Fruit fly (Drosophila melanogaster) whole organism, adult: ENCODE results near the gene CG14710.

ENCODE experiments used
- CG11617 ChIP-seq: fragments of 200-800 bp; sonication (Bioruptor generic); optimal IDR thresholded peaks from 2 replicates; lab custom pipeline; 2017; ENCODE audit warnings: mild to moderate bottlenecking, missing biosample characterization, missing genetic modification reagents, missing genetic modification characterization
- CG12768 ChIP-seq: fragments of 200-800 bp; sonication (Bioruptor generic); optimal IDR thresholded peaks from 2 replicates; lab custom pipeline; 2017; ENCODE audit warnings: missing biosample characterization, missing genetic modification characterization, mild to moderate bottlenecking, moderate library complexity, missing genetic modification reagents
- CG14711 ChIP-seq: fragments of 200-800 bp; sonication (Bioruptor generic); optimal IDR thresholded peaks from 2 replicates; lab custom pipeline; 2018; ENCODE audit warnings: missing biosample characterization, mild to moderate bottlenecking, missing genetic modification characterization, moderate library complexity
- CG33017 ChIP-seq: fragments of 200-800 bp; sonication (Bioruptor generic); optimal IDR thresholded peaks from 2 replicates; lab custom pipeline; 2018; ENCODE audit warnings: missing biosample characterization, mild to moderate bottlenecking, missing genetic modification characterization, moderate library complexity
- CG5204 ChIP-seq: fragments of 200-800 bp; sonication (Bioruptor generic); optimal IDR thresholded peaks from 2 replicates; lab custom pipeline; 2016; ENCODE audit warnings: missing biosample characterization, missing genetic modification characterization
- CG7045 ChIP-seq: fragments of 200-800 bp; sonication (Bioruptor generic); optimal IDR thresholded peaks from 2 replicates; lab custom pipeline; 2017; ENCODE audit warnings: missing biosample characterization, mild to moderate bottlenecking, missing genetic modification characterization
- Hr96 ChIP-seq: fragments of 200-800 bp; sonication (Bioruptor generic); optimal IDR thresholded peaks from 2 replicates; lab custom pipeline; 2016; ENCODE audit warnings: missing biosample characterization, missing genetic modification characterization
- Mnt ChIP-seq: fragments of 200-800 bp; sonication (Bioruptor generic); optimal IDR thresholded peaks from 2 replicates; lab custom pipeline; 2016; ENCODE audit warnings: missing biosample characterization, mild to moderate bottlenecking, missing genetic modification characterization
- cic ChIP-seq: fragments of 200-800 bp; sonication (Bioruptor generic); optimal IDR thresholded peaks from 2 replicates; lab custom pipeline; 2017; ENCODE audit warnings: missing biosample characterization, mild to moderate bottlenecking, missing genetic modification characterization, moderate library complexity
- cnc ChIP-seq, 2 experiments: fragments of >200 bp; optimal IDR thresholded peaks; 2 replicates each; lab custom pipeline; 2017
- kay ChIP-seq: fragments of 200-800 bp; sonication (Bioruptor generic); peaks from one replicate; lab custom pipeline; 2016; ENCODE audit warnings: missing biosample characterization, missing genetic modification characterization, borderline replicate concordance
- toe ChIP-seq: fragments of 200-800 bp; sonication (Bioruptor generic); optimal IDR thresholded peaks from 2 replicates; lab custom pipeline; 2016; ENCODE audit warnings: missing biosample characterization, missing genetic modification characterization

DNA sequence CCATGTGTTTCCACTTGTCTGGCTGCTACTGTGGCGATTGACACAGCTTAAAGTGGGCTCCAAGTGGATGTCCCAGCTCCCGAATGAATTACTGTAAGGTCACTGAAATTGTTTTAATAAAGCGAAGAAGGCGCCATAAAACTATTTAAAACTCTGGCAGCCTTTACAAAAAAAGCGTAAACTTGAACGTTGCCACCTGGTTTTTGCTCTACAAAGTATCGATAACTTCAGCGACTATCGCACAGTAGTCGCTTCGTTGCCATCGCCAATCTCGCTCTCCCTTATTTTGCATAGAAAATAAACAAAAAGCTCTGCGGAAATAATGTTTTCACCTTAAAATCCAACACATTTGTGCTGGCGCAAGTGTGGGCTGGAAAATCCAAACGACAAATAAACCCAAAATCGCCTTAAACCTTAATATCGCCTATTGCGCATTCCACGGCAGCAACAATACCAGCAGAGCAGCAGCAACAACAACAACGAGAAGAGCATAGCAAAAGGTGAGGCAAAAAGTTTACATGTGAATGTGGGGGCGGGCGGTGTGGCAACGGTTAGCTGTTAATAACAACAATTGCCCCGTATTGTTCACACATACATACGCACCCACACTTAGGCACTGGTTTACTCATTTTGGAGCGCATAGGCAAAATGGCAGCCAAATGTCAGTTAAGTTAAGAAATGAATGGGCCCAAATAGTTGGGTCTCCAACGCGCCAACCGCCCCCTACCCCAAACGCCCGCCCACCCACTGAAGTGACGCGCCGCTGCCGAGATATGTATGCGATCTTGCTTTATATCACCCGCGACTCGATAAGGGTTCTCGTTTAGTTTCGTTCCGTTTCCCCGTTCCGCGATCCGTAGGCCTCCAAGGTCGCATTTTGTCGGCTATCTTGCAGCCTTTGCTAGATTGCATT, 38.3 kb upstream of the CG14710 start, which contains the start of gene wkd:
- TF ChIP-seq kay (GFP tag; lab: Kevin White, UChicago) (no peak), CG14711 (no peak), cnc (optimal IDR thresholded peaks at IDR 0.05; lab: Kevin White, UChicago) (no peak), CG5204 (no peak), CG33017 (tag; lab: Kevin White, UChicago) (no peak), CG12768 (GFP tag; lab: Kevin White, UChicago) (no peak), CG7045 (GFP tag; lab: Kevin White, UChicago) (no peak), cic (GFP tag; lab: Kevin White, UChicago) (peak; percentile 31), Hr96 (GFP tag; lab: Kevin White, UChicago) (no peak), Mnt (GFP tag; lab: Kevin White, UChicago) (peak; percentile 7), toe (no peak), CG11617 (GFP tag; lab: Kevin White, UChicago) (peak; percentile 7)
